Fruit fly (Drosophila melanogaster): ENCODE results near the gene CG32683.
A peak's percentile ranks its signal among the peaks of the same experiment; 100 is the strongest.

DNA sequence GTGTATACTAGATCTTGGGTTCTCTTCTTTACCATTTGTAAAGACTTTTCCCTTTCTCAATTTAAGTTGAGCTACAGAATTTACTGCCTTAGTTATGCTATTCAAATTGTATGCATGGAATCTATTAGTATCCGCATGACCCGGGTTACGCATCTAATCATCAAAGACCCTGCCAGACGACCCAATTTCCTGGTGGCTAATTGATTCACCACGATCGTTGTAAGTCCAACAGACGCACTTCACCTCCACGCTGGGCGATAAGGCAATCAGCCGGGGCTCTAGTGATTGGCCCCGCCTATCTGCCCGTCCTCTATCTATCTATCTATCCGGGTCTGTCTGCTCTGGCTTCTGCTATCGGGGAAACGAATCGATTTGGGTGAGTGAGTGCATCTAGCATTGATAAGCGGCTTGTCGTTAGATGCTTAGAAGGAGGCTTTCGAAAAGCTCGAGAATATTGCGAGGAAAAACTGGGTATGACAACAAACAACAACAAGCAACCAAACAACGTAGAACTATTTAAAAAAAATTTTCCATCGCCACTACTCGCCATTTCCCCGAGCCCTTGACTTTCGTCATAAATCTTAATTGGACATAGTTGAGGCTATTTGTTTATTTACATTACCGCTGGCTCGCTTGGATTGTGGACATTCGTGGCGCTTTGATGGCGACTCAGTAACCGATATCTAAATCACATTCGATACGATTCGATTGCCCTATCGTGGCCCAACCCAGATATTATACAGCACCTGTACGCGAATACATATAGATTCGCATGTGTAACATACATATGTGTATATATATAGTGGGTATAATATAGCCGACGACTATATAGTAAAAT, 84.3 kb downstream of the CG32683 start:
- TF ChIP-seq Hr96 (GFP tag; optimal IDR thresholded peaks at IDR 0.05) (no peak), tj (GFP tag; optimal IDR thresholded peaks at IDR 0.05) (no peak), cic (GFP tag; optimal IDR thresholded peaks at IDR 0.05) (peak; percentile 79), pad (GFP tag; optimal IDR thresholded peaks at IDR 0.05) (no peak)

All from whole organism, adult.